Worm (Caenorhabditis elegans) whole organism, late embryonic: ENCODE measurements around the gene T24H7.9.

ENCODE experiments used
- C38D4.7 ChIP-seq: fragments of 200-800 bp; sonication (Bioruptor generic); optimal IDR thresholded peaks from 2 replicates; lab custom pipeline; 2018; ENCODE audit warnings: mild to moderate bottlenecking, missing genetic modification characterization, moderate library complexity, missing compliant biosample characterization
- F13H6.1 ChIP-seq: sonication (generic microtip); optimal IDR thresholded peaks from 2 replicates; lab custom pipeline; 2016; ENCODE audit warnings: missing genetic modification characterization, missing compliant biosample characterization
- K02D7.2 ChIP-seq: sonication (generic microtip); optimal IDR thresholded peaks from 2 replicates; lab custom pipeline; 2017; ENCODE audit warnings: mild to moderate bottlenecking, missing genetic modification characterization, missing compliant biosample characterization
- K09A11.1 ChIP-seq: sonication (generic microtip); optimal IDR thresholded peaks from 2 replicates; lab custom pipeline; 2017; ENCODE audit warnings: antibody characterized with exemption, mild to moderate bottlenecking, missing genetic modification characterization, missing compliant biosample characterization; ENCODE audit not compliant: insufficient read depth
- T23F11.4 ChIP-seq: fragments of 200-800 bp; sonication (Bioruptor generic); optimal IDR thresholded peaks from 2 replicates; lab custom pipeline; 2018; ENCODE audit warnings: mild to moderate bottlenecking, missing genetic modification characterization, missing compliant biosample characterization
- Y22D7AL.16 ChIP-seq: sonication (generic microtip); optimal IDR thresholded peaks from 2 replicates; lab custom pipeline; 2016; ENCODE audit warnings: missing genetic modification characterization, missing compliant biosample characterization
- ceh-14 ChIP-seq: sonication (generic microtip); optimal IDR thresholded peaks from 2 replicates; lab custom pipeline; 2016; ENCODE audit warnings: missing genotype, missing genetic modification characterization, missing compliant biosample characterization
- ceh-2 ChIP-seq: sonication (generic microtip); optimal IDR thresholded peaks from 2 replicates; lab custom pipeline; 2016; ENCODE audit warnings: missing genotype, missing genetic modification characterization, missing compliant biosample characterization
- ceh-24 ChIP-seq: sonication (generic microtip); optimal IDR thresholded peaks from 2 replicates; lab custom pipeline; 2016; ENCODE audit warnings: mild to moderate bottlenecking, missing genetic modification characterization, missing compliant biosample characterization
- ceh-31 ChIP-seq: sonication (generic microtip); optimal IDR thresholded peaks from 2 replicates; lab custom pipeline; 2016; ENCODE audit warnings: missing genetic modification characterization, missing compliant biosample characterization
- ceh-34 ChIP-seq: sonication (generic microtip); optimal IDR thresholded peaks from 2 replicates; lab custom pipeline; 2016; ENCODE audit warnings: mild to moderate bottlenecking, missing genetic modification characterization, missing compliant biosample characterization
- ceh-6 ChIP-seq: fragments of 200-800 bp; sonication (Bioruptor generic); optimal IDR thresholded peaks from 2 replicates; lab custom pipeline; 2018; ENCODE audit warnings: mild to moderate bottlenecking, missing genetic modification characterization, missing compliant biosample characterization
- ceh-9 ChIP-seq: sonication (generic microtip); optimal IDR thresholded peaks from 2 replicates; lab custom pipeline; 2016; ENCODE audit warnings: mild to moderate bottlenecking, missing genetic modification characterization, inconsistent platforms, missing compliant biosample characterization
- elt-2 ChIP-seq: sonication (generic microtip); optimal IDR thresholded peaks from 2 replicates; lab custom pipeline; 2016; ENCODE audit warnings: missing genetic modification reagents, missing genetic modification characterization, missing compliant biosample characterization
- ets-4 ChIP-seq: sonication (generic microtip); optimal IDR thresholded peaks from 2 replicates; lab custom pipeline; 2016; ENCODE audit warnings: missing genetic modification characterization, missing compliant biosample characterization
- fax-1 ChIP-seq: sonication (generic microtip); optimal IDR thresholded peaks from 2 replicates; lab custom pipeline; 2016; ENCODE audit warnings: missing genotype, missing genetic modification characterization, missing compliant biosample characterization
- fkh-10 ChIP-seq: fragments of 150-350 bp; optimal IDR thresholded peaks from 2 replicates; lab custom pipeline; 2014; ENCODE audit warnings: missing biosample characterization, missing genetic modification reagents, missing genetic modification characterization
- fkh-6 ChIP-seq: sonication (generic microtip); optimal IDR thresholded peaks from 2 replicates; lab custom pipeline; 2016; ENCODE audit warnings: missing genetic modification characterization, missing compliant biosample characterization
- hlh-13 ChIP-seq: fragments of 200-800 bp; sonication (Bioruptor generic); optimal IDR thresholded peaks from 2 replicates; lab custom pipeline; 2018; ENCODE audit warnings: mild to moderate bottlenecking, missing genetic modification characterization, missing compliant biosample characterization
- hlh-15 ChIP-seq: sonication (generic microtip); optimal IDR thresholded peaks from 2 replicates; lab custom pipeline; 2016; ENCODE audit warnings: missing genetic modification characterization, missing compliant biosample characterization
- hlh-6 ChIP-seq: sonication (generic microtip); optimal IDR thresholded peaks from 2 replicates; lab custom pipeline; 2016; ENCODE audit warnings: missing genotype, missing genetic modification characterization, missing compliant biosample characterization
- lim-6 ChIP-seq: sonication (generic microtip); optimal IDR thresholded peaks from 2 replicates; lab custom pipeline; 2016; ENCODE audit warnings: missing genetic modification characterization, missing compliant biosample characterization
- lin-11 ChIP-seq: fragments of 200-800 bp; sonication (Bioruptor generic); optimal IDR thresholded peaks from 2 replicates; lab custom pipeline; 2018; ENCODE audit warnings: mild to moderate bottlenecking, missing genetic modification characterization, missing compliant biosample characterization
- madf-2 ChIP-seq: sonication (generic microtip); optimal IDR thresholded peaks from 2 replicates; lab custom pipeline; 2017; ENCODE audit warnings: missing genetic modification characterization, missing compliant biosample characterization
- mec-3 ChIP-seq: sonication (generic microtip); optimal IDR thresholded peaks from 2 replicates; lab custom pipeline; 2016; ENCODE audit warnings: borderline replicate concordance, missing genetic modification characterization, missing compliant biosample characterization
- nfya-1 ChIP-seq: sonication (generic microtip); optimal IDR thresholded peaks from 2 replicates; lab custom pipeline; 2017; ENCODE audit warnings: missing genetic modification characterization, mild to moderate bottlenecking, missing compliant biosample characterization, antibody characterized with exemption, moderate library complexity
- nhr-232 ChIP-seq: sonication (generic microtip); optimal IDR thresholded peaks from 2 replicates; lab custom pipeline; 2016; ENCODE audit warnings: missing genetic modification characterization, missing compliant biosample characterization
- npax-4 ChIP-seq: sonication (generic microtip); optimal IDR thresholded peaks from 2 replicates; lab custom pipeline; 2016; ENCODE audit warnings: missing genetic modification characterization, missing compliant biosample characterization
- odd-2 ChIP-seq: sonication (generic microtip); optimal IDR thresholded peaks from 2 replicates; lab custom pipeline; 2017; ENCODE audit warnings: antibody characterized with exemption, mild to moderate bottlenecking, missing genetic modification characterization, missing compliant biosample characterization
- pag-3 ChIP-seq: sonication (generic microtip); optimal IDR thresholded peaks from 2 replicates; lab custom pipeline; 2016; ENCODE audit warnings: missing compliant biosample characterization, missing genetic modification characterization, borderline replicate concordance
- pat-9 ChIP-seq: fragments of 200-800 bp; sonication (Bioruptor generic); optimal IDR thresholded peaks from 2 replicates; lab custom pipeline; 2018; ENCODE audit warnings: mild to moderate bottlenecking, missing genetic modification characterization, moderate library complexity, missing compliant biosample characterization
- pax-1 ChIP-seq: fragments of 150-350 bp; optimal IDR thresholded peaks from 2 replicates; lab custom pipeline; 2014; ENCODE audit warnings: missing biosample characterization, missing genetic modification characterization
- pha-4 ChIP-seq: fragments of 150-350 bp; optimal IDR thresholded peaks from 2 replicates; lab custom pipeline; 2018; ENCODE audit warnings: missing biosample characterization, missing genetic modification reagents, missing genetic modification characterization
- pros-1 ChIP-seq: fragments of 150-350 bp; optimal IDR thresholded peaks from 2 replicates; lab custom pipeline; 2014; ENCODE audit warnings: missing biosample characterization, missing genetic modification reagents, missing genetic modification characterization
- rnt-1 ChIP-seq: sonication (generic microtip); optimal IDR thresholded peaks from 2 replicates; lab custom pipeline; 2016; ENCODE audit warnings: missing genetic modification characterization, missing compliant biosample characterization
- sdc-2 ChIP-seq: sonication (generic microtip); optimal IDR thresholded peaks from 2 replicates; lab custom pipeline; 2016; ENCODE audit warnings: missing genotype, missing genetic modification characterization, missing compliant biosample characterization
- sox-2 ChIP-seq: fragments of 200-800 bp; sonication (Bioruptor generic); IDR thresholded peaks from 2 replicates; pipeline ENCODE4 v1.3.6; 2022; ENCODE audit warnings: missing genetic modification reagents, missing genetic modification characterization, missing compliant biosample characterization
- syd-9 ChIP-seq: sonication (generic microtip); optimal IDR thresholded peaks from 2 replicates; lab custom pipeline; 2016; ENCODE audit warnings: mild to moderate bottlenecking, missing genetic modification characterization, moderate library complexity, missing compliant biosample characterization
- tbx-2 ChIP-seq: sonication (generic microtip); optimal IDR thresholded peaks from 2 replicates; lab custom pipeline; 2016; ENCODE audit warnings: missing genetic modification characterization, missing compliant biosample characterization
- ttx-3 ChIP-seq: sonication (generic microtip); optimal IDR thresholded peaks from 2 replicates; lab custom pipeline; 2016; ENCODE audit warnings: missing genetic modification reagents, missing genetic modification characterization, missing compliant biosample characterization
- unc-3 ChIP-seq, 2 experiments: fragments of 200-800 bp in 1 of 2; sonication (Bioruptor generic) in 1 of 2; sonication (generic microtip) in 1 of 2; conservative IDR thresholded peaks in 1 of 2; optimal IDR thresholded peaks in 1 of 2; 2 replicates each; pipeline versions ENCODE4 v1.3.6 to Lab custom; 2016 to 2022; ENCODE audit warnings: missing compliant biosample characterization in 2 of 2, missing genetic modification characterization in 2 of 2, missing genetic modification reagents in 1 of 2
- unc-42 ChIP-seq: sonication (generic microtip); optimal IDR thresholded peaks from 2 replicates; lab custom pipeline; 2016; ENCODE audit warnings: missing genotype, missing genetic modification characterization, missing compliant biosample characterization
- unc-86 ChIP-seq: sonication (generic microtip); optimal IDR thresholded peaks from 2 replicates; lab custom pipeline; 2016; ENCODE audit warnings: missing genetic modification characterization, missing compliant biosample characterization
- zip-5 ChIP-seq: sonication (generic microtip); optimal IDR thresholded peaks from 2 replicates; lab custom pipeline; 2016; ENCODE audit warnings: missing genetic modification characterization, missing compliant biosample characterization
- ztf-16 ChIP-seq: sonication (generic microtip); optimal IDR thresholded peaks from 2 replicates; lab custom pipeline; 2017; ENCODE audit warnings: missing genetic modification characterization, missing compliant biosample characterization

T24H7.9 gene

ce11 chrII:6235432-6236092 lies at the start of gene T24H7.9:
T24H7.9 (minus strand) TSS chrII:6235505.
- TF ChIP-seq unc-3 (GFP tag; conservative IDR thresholded peaks at IDR 0.05; lab: Robert Waterston, UW) (no peak), unc-3 (tag; optimal IDR thresholded peaks at IDR 0.05; lab: Kevin White, UChicago) (no peak), ceh-14 (tag; lab: Kevin White, UChicago) (no peak), tbx-2 (tag; lab: Kevin White, UChicago) (no peak), ttx-3 (tag; lab: Kevin White, UChicago) (no peak), F13H6.1 (tag; lab: Kevin White, UChicago) (no peak), lin-11 (no peak), mec-3 (tag; lab: Kevin White, UChicago) (no peak), ceh-2 (tag; lab: Kevin White, UChicago) (no peak), ceh-9 (tag; lab: Kevin White, UChicago) (no peak), pros-1 (tag; lab: Kevin White, UChicago) (no peak), pha-4 (tag; lab: Kevin White, UChicago) (no peak), npax-4 (tag; lab: Kevin White, UChicago) (no peak), Y22D7AL.16 (no peak), rnt-1 (tag; lab: Kevin White, UChicago) (no peak), C38D4.7 (GFP tag; lab: Kevin White, UChicago) (no peak), ztf-16 (no peak), odd-2 (tag; lab: Kevin White, UChicago) (no peak), ceh-24 (no peak), fax-1 (tag; lab: Kevin White, UChicago) (no peak)

ce11 chrII:6283074-6283473 lies 47.8 kb upstream of the T24H7.9 start, which contains the start of gene F13H8.1:
F13H8.1 (plus strand) TSS chrII:6283384.
- TF ChIP-seq hlh-15 (tag; lab: Kevin White, UChicago): no peak
- no peak for TF ChIP-seq fkh-6
- TF ChIP-seq hlh-13 (GFP tag; lab: Kevin White, UChicago): no peak
- TF ChIP-seq sdc-2 (tag; lab: Kevin White, UChicago): no peak
- no peak for TF ChIP-seq nfya-1 (tag; lab: Kevin White, UChicago)
- no peak for TF ChIP-seq odd-2 (tag; lab: Kevin White, UChicago)
- no peak for TF ChIP-seq pros-1 (tag; lab: Kevin White, UChicago)
- TF ChIP-seq T23F11.4: no peak
- no peak for TF ChIP-seq ceh-31 (tag; lab: Kevin White, UChicago)
- no peak for TF ChIP-seq syd-9
- TF ChIP-seq pax-1 (tag; lab: Kevin White, UChicago): no peak
- TF ChIP-seq pag-3 (tag; lab: Kevin White, UChicago): no peak
- no peak for TF ChIP-seq ceh-2 (tag; lab: Kevin White, UChicago)
- no peak for TF ChIP-seq fkh-10 (GFP tag; lab: Kevin White, UChicago)
- no peak for TF ChIP-seq lim-6 (tag; lab: Kevin White, UChicago)
- TF ChIP-seq unc-86 (tag; lab: Kevin White, UChicago): no peak
- no peak for TF ChIP-seq K02D7.2 (tag; lab: Kevin White, UChicago)
- TF ChIP-seq tbx-2 (tag; lab: Kevin White, UChicago): no peak
- no peak for TF ChIP-seq sox-2 (GFP tag; lab: Robert Waterston, UW)
- no peak for TF ChIP-seq madf-2 (tag; lab: Kevin White, UChicago)
- TF ChIP-seq, all 69 proteins: peak for 0

DNA sequence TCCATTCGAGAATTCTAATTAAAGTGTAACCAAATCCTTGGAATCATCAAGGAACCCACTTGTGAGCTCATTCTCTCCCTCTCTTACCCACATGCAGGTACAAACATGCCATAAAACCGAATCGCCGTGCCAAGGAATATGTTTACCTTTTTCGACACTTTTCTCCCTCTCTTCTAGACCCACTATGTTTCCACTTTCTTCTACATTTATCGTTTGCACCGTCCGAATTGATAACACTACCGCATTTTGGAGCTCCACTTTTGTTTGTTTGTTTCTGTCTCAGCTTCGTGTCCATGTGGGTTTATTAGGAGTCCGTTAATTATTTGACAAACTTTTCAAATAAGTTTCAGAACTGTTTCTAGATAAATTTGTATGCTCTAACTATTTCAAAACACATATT lies 46.6 kb upstream of the T24H7.9 start:
- TF ChIP-seq K09A11.1 (tag; lab: Kevin White, UChicago) (no peak), Y22D7AL.16 (no peak), unc-42 (tag; lab: Kevin White, UChicago) (no peak), madf-2 (tag; lab: Kevin White, UChicago) (no peak), ets-4 (tag; lab: Kevin White, UChicago) (no peak), zip-5 (tag; lab: Kevin White, UChicago) (no peak), fkh-10 (GFP tag; lab: Kevin White, UChicago) (no peak), hlh-6 (tag; lab: Kevin White, UChicago) (no peak), lin-11 (no peak), ttx-3 (tag; lab: Kevin White, UChicago) (no peak), fax-1 (tag; lab: Kevin White, UChicago) (no peak), ceh-34 (tag; lab: Kevin White, UChicago) (no peak), nhr-232 (tag; lab: Kevin White, UChicago) (no peak), unc-86 (tag; lab: Kevin White, UChicago) (no peak), pax-1 (tag; lab: Kevin White, UChicago) (no peak), ceh-31 (tag; lab: Kevin White, UChicago) (no peak), elt-2 (no peak), ceh-6 (GFP tag; lab: Kevin White, UChicago) (no peak), pat-9 (tag; lab: Kevin White, UChicago) (no peak)
